Fruit fly (Drosophila melanogaster): ENCODE data around the gene CG8924.

DNA sequence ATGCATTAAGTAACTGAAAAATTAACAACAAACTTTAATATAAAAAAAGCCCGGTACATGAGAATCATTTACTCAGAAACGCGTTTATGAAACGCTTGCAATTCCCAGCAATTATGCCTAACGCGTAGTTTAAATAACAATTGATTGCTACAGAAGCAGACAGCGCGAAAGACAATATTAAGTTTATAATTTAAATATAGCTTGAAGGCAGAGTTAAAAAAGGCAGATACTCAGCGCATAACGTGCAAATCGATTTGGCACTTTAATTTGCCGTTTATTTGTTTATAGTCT is at the start of gene CG8924:
- TF ChIP-seq psq (GFP tag; optimal IDR thresholded peaks at IDR 0.05): no peak
- TF ChIP-seq CG30020 (tag; optimal IDR thresholded peaks at IDR 0.05): peak; percentile 83
- TF ChIP-seq CG5245 (GFP tag; optimal IDR thresholded peaks at IDR 0.05): no peak
- TF ChIP-seq CG9609 (GFP tag; optimal IDR thresholded peaks at IDR 0.05): no peak
- peak; percentile 40 for TF ChIP-seq Dref (GFP tag; IDR thresholded peaks at IDR 0.05)
- no peak; the same call in 2 of the 3 replicates for TF ChIP-seq row (GFP tag; IDR thresholded peaks at IDR 0.05)
- TF ChIP-seq CrebB (tag; optimal IDR thresholded peaks at IDR 0.05): no peak
- peak; percentile 98 for TF ChIP-seq her (GFP tag; optimal IDR thresholded peaks at IDR 0.05)
- TF ChIP-seq Sox102F (GFP tag; optimal IDR thresholded peaks at IDR 0.05): no peak

Data from whole organism, embryonic.